Fruit fly (Drosophila melanogaster): Measurements from ENCODE around the gene p38c.

p38c gene

DNA sequence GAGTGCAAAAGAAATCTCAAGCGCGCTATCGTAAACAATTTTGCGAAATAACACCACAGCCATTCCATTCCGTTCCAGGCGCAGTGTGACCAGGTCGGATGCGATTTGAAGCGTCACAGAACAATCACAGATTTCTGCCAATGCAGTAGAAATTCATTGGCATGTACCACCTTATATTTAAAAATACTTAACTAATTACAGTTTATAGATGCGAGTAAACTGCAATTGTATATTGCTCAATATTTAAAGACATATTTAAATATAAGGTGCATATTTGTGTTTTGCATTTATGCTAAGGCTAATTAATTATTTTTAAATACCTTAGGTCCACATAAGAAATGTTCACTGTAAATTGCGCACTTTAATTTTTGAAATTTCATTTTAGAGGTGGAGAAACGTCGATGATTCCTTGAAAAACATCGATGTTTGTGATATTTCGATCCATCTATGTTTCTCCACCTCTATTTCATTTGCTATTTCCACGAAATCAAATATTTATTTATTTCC is 43.4 kb upstream of the p38c start, which contains the start of the genes SMC6 and CG6204 (continued):
- peak; percentile 95 for TF ChIP-seq CG10631 (GFP tag; optimal IDR thresholded peaks at IDR 0.05)
- TF ChIP-seq cyc (GFP tag; optimal IDR thresholded peaks at IDR 0.05): peak; percentile 97
- peak; percentile 97 for TF ChIP-seq eg (GFP tag; IDR thresholded peaks at IDR 0.05)
- peak; percentile 96 for TF ChIP-seq Hr39 (GFP tag; optimal IDR thresholded peaks at IDR 0.05)
- TF ChIP-seq Gug (GFP tag; IDR thresholded peaks at IDR 0.05): peak; percentile 94
- peak; percentile 96 for TF ChIP-seq lz (GFP tag; optimal IDR thresholded peaks at IDR 0.05)
- TF ChIP-seq net (GFP tag; optimal IDR thresholded peaks at IDR 0.05): peak; percentile 90
- TF ChIP-seq fkh (GFP tag; optimal IDR thresholded peaks at IDR 0.05): peak; percentile 74
- peak; percentile 82 for TF ChIP-seq Eip93F (GFP tag; optimal IDR thresholded peaks at IDR 0.05)
- peak in 1 of 2 experiments; percentile 89 for TF ChIP-seq salr (GFP tag; optimal IDR thresholded peaks at IDR 0.05)
- TF ChIP-seq Ets96B (tag; optimal IDR thresholded peaks at IDR 0.05): peak; percentile 96
- TF ChIP-seq CG6163 (GFP tag; IDR thresholded peaks at IDR 0.05): peak; percentile 96
- peak; percentile 93 for TF ChIP-seq Lpt (GFP tag; optimal IDR thresholded peaks at IDR 0.05)
- TF ChIP-seq Hr38 (GFP tag; optimal IDR thresholded peaks at IDR 0.05): no peak
- peak; percentile 91 for TF ChIP-seq CG11294 (GFP tag; IDR thresholded peaks at IDR 0.05)
- peak; percentile 90 for TF ChIP-seq CG6808 (GFP tag; optimal IDR thresholded peaks at IDR 0.05)

DNA sequence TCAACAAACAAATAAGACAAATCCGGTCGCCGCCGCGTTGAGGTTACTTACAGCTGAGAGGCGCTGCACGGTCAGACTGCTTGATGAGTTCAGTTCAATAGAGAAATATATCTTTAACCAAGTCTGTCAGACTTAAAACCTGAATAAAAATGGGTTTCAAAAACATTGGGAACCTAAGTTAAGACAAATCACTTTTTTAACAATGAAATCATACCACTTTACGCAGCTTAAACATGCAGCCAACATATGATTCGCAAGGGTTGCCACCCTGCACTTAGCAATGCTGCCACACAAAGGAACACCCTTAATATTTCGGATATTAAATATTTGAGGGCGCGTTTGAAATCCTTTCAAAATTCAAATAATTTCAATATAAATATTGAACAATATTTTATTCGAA is 38.6 kb upstream of the p38c start, which contains the start of gene CG5515:
CG5515 (minus strand) TSS at position 278 of the 400 bp plus-strand sequence.
- TF ChIP-seq esn (GFP tag; optimal IDR thresholded peaks at IDR 0.05): peak; percentile 81
- no peak for TF ChIP-seq Hr38 (GFP tag; optimal IDR thresholded peaks at IDR 0.05)
- TF ChIP-seq Met (GFP tag; optimal IDR thresholded peaks at IDR 0.05): no peak
- TF ChIP-seq cyc (GFP tag; optimal IDR thresholded peaks at IDR 0.05): peak; percentile 57
- peak; percentile 63 for TF ChIP-seq acj6 (GFP tag; optimal IDR thresholded peaks at IDR 0.05)
- peak; percentile 64 for TF ChIP-seq Sox15 (GFP tag; optimal IDR thresholded peaks at IDR 0.05)
- no peak for TF ChIP-seq dsx (GFP tag; optimal IDR thresholded peaks at IDR 0.05; ENCODE audit: poor library complexity, severe bottlenecking)
- no peak for TF ChIP-seq CG6808 (GFP tag; optimal IDR thresholded peaks at IDR 0.05)
- TF ChIP-seq dac (GFP tag; optimal IDR thresholded peaks at IDR 0.05): peak; percentile 14
- TF ChIP-seq CG8632 (GFP tag; optimal IDR thresholded peaks at IDR 0.05): peak; percentile 22
- peak; percentile 48 for TF ChIP-seq net (GFP tag; optimal IDR thresholded peaks at IDR 0.05)
- TF ChIP-seq CG8119 (GFP tag; IDR thresholded peaks at IDR 0.05): peak; percentile 35; the same call in 1 of the 3 replicates
- TF ChIP-seq Hr39 (GFP tag; optimal IDR thresholded peaks at IDR 0.05): peak; percentile 82
- TF ChIP-seq CG11902 (GFP tag; optimal IDR thresholded peaks at IDR 0.05): peak; percentile 45
- peak; percentile 63 for TF ChIP-seq CG34406 (GFP tag; optimal IDR thresholded peaks at IDR 0.05)
- TF ChIP-seq CG10631 (GFP tag; optimal IDR thresholded peaks at IDR 0.05): peak; percentile 62
- peak; percentile 64 for TF ChIP-seq CG6163 (GFP tag; IDR thresholded peaks at IDR 0.05)
- TF ChIP-seq CG7368 (GFP tag; optimal IDR thresholded peaks at IDR 0.05): no peak
- peak; percentile 77 for TF ChIP-seq lz (GFP tag; optimal IDR thresholded peaks at IDR 0.05)
- peak; percentile 74 for TF ChIP-seq pdm3 (GFP tag; optimal IDR thresholded peaks at IDR 0.05)
- TF ChIP-seq Sox14 (GFP tag; optimal IDR thresholded peaks at IDR 0.05): peak; percentile 79
- TF ChIP-seq Lpt (GFP tag; optimal IDR thresholded peaks at IDR 0.05): no peak
- peak; percentile 26 for TF ChIP-seq CG11762 (GFP tag; optimal IDR thresholded peaks at IDR 0.05; ENCODE audit: insufficient read depth)
- peak; percentile 78 for TF ChIP-seq Hr4 (GFP tag; optimal IDR thresholded peaks at IDR 0.05)
- no peak for TF ChIP-seq CG10669 (GFP tag; optimal IDR thresholded peaks at IDR 0.05)
- no peak for TF ChIP-seq CG16779 (tag; optimal IDR thresholded peaks at IDR 0.05)
- peak; percentile 48 for TF ChIP-seq CG3032 (tag; optimal IDR thresholded peaks at IDR 0.05)
- peak; percentile 78 for TF ChIP-seq Eip78C (GFP tag)
- TF ChIP-seq CG32006 (GFP tag; optimal IDR thresholded peaks at IDR 0.05): peak; percentile 65
- TF ChIP-seq CG6276 (GFP tag; optimal IDR thresholded peaks at IDR 0.05): no peak
- TF ChIP-seq topi (GFP tag; optimal IDR thresholded peaks at IDR 0.05): peak; percentile 75
- TF ChIP-seq Smox (GFP tag; optimal IDR thresholded peaks at IDR 0.05): no peak
- peak; percentile 67 for TF ChIP-seq Ets21C (GFP tag; optimal IDR thresholded peaks at IDR 0.05)
- no peak for TF ChIP-seq svp (GFP tag)
- no peak for TF ChIP-seq ss (GFP tag; optimal IDR thresholded peaks at IDR 0.05)
- TF ChIP-seq CG8319 (GFP tag; optimal IDR thresholded peaks at IDR 0.05): peak; percentile 40
- TF ChIP-seq CG6792 (GFP tag; optimal IDR thresholded peaks at IDR 0.05): peak; percentile 45
- TF ChIP-seq CG11294 (GFP tag; IDR thresholded peaks at IDR 0.05): peak; percentile 14; the same call in 1 of the 2 replicates
- no peak for TF ChIP-seq fkh (GFP tag; optimal IDR thresholded peaks at IDR 0.05)
- TF ChIP-seq eg (GFP tag; IDR thresholded peaks at IDR 0.05): peak; percentile 57; the same call in 2 of the 3 replicates
- TF ChIP-seq CG1621 (tag; optimal IDR thresholded peaks at IDR 0.05): no peak
- TF ChIP-seq fd85E (GFP tag; optimal IDR thresholded peaks at IDR 0.05): no peak
- TF ChIP-seq CG4318 (GFP tag; optimal IDR thresholded peaks at IDR 0.05): peak; percentile 52
- TF ChIP-seq OdsH (GFP tag; optimal IDR thresholded peaks at IDR 0.05): peak; percentile 73
- no peak for TF ChIP-seq Ets96B (tag; optimal IDR thresholded peaks at IDR 0.05)
